Worm (Caenorhabditis elegans) whole organism, early embryonic: ENCODE measurements around the gene arrd-16.

Experiments used
- ama-1 ChIP-seq: fragments of 150-350 bp; optimal IDR thresholded peaks from 2 replicates; lab custom pipeline; 2014
- flt-1 ChIP-seq: fragments of 200-800 bp; sonication (Bioruptor generic); IDR thresholded peaks from 2 replicates; pipeline ENCODE4 v1.3.6; 2022; ENCODE audit warnings: missing genetic modification characterization, missing compliant biosample characterization

DNA sequence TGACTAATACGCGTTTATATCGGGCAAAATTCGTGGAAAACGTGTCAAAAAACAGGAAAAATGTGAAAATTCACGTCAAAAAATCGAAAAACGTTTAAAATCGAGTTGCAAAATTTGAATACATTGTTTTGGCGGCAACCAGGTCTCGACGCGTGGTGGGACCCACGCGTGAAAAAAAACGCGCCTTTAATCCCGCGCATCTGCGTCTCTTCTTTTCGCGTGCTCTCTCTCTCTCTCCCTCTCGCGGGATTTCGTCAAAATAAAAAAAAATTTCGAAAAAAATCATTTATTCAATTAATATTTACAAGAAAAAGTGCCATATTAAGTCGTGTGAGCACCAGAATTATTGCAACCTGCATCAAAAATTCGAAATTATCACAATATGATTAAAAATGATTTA lies 31.2 kb upstream of the arrd-16 start, which contains the start of gene ani-1:
- no peak for TF ChIP-seq ama-1 (lab: Kevin White, UChicago)
- no peak for TF ChIP-seq flt-1 (GFP tag; lab: Robert Waterston, UW)
